Worm (Caenorhabditis elegans): ENCODE data around the gene aqp-2.

ce11 chrII:9260026-9260425, 1.8 kb downstream of the aqp-2 start:
- TF ChIP-seq snpc-4 (tag; optimal IDR thresholded peaks at IDR 0.05) = no peak
- TF ChIP-seq unc-62 (GFP tag; optimal IDR thresholded peaks at IDR 0.05) = no peak
- no peak for TF ChIP-seq ceh-82 (tag; optimal IDR thresholded peaks at IDR 0.05)
- no peak for TF ChIP-seq hmg-11 (tag; optimal IDR thresholded peaks at IDR 0.05)
- TF ChIP-seq zag-1 (tag; optimal IDR thresholded peaks at IDR 0.05) = no peak
- TF ChIP-seq fkh-10 (GFP tag; optimal IDR thresholded peaks at IDR 0.05) = no peak
- no peak for TF ChIP-seq nhr-77 (tag; optimal IDR thresholded peaks at IDR 0.05)

Data from whole organism, L3 larva.